Worm (Caenorhabditis elegans): ENCODE measurements around the gene srh-241.

srh-241 gene

ce11 chrV:2861505-2861904, 7.9 kb downstream of the srh-241 start, which contains the start of gene srh-270:
TSS of gene srh-270 (minus strand) at chrV:2861605.
- no peak for TF ChIP-seq snpc-4 (tag; optimal IDR thresholded peaks at IDR 0.05)

ce11 chrV:2859738-2860137, 9.7 kb downstream of the srh-241 start, which contains the start of gene srj-54:
TSS of gene srj-54 (minus strand) at chrV:2859838.
- TF ChIP-seq aly-2 (tag; optimal IDR thresholded peaks at IDR 0.05) (no peak), nhr-28 (tag; optimal IDR thresholded peaks at IDR 0.05) (no peak), nhr-19 (GFP tag; conservative IDR thresholded peaks at IDR 0.05) (no peak), C16A3.4 (tag; optimal IDR thresholded peaks at IDR 0.05) (no peak), lin-15B (tag; optimal IDR thresholded peaks at IDR 0.05) (no peak), irx-1 (tag; optimal IDR thresholded peaks at IDR 0.05) (no peak), alr-1 (tag; optimal IDR thresholded peaks at IDR 0.05; ENCODE audit: borderline replicate concordance) (no peak), nhr-85 (tag) (no peak), ceh-88 (GFP tag; IDR thresholded peaks at IDR 0.05) (no peak), nhr-20 (tag; optimal IDR thresholded peaks at IDR 0.05) (no peak), hlh-4 (tag; optimal IDR thresholded peaks at IDR 0.05) (no peak), nhr-47 (tag; optimal IDR thresholded peaks at IDR 0.05) (no peak), zip-4 (GFP tag; optimal IDR thresholded peaks at IDR 0.05) (no peak)

ce11 chrV:2857842-2858241, 11.6 kb downstream of the srh-241 start, which contains the start of gene srj-55:
TSS of gene srj-55 (minus strand) at chrV:2857942.
- TF ChIP-seq blmp-1 (tag; optimal IDR thresholded peaks at IDR 0.05) (no peak), vab-15 (tag; optimal IDR thresholded peaks at IDR 0.05) (no peak), lin-35 (GFP tag; optimal IDR thresholded peaks at IDR 0.05) (no peak), C34B4.2 (tag; optimal IDR thresholded peaks at IDR 0.05) (no peak), elt-2 (tag; optimal IDR thresholded peaks at IDR 0.05) (no peak), fos-1 (tag; optimal IDR thresholded peaks at IDR 0.05) (no peak), nhr-19 (GFP tag; conservative IDR thresholded peaks at IDR 0.05) (no peak), snpc-4 (tag; optimal IDR thresholded peaks at IDR 0.05) (no peak)

- TF ChIP-seq alr-1 (tag; optimal IDR thresholded peaks at IDR 0.05; ENCODE audit: borderline replicate concordance) (no peak), unc-130 (tag; optimal IDR thresholded peaks at IDR 0.05) (no peak), hpl-2 (GFP tag; optimal IDR thresholded peaks at IDR 0.05) (no peak), mdl-1 (tag; optimal IDR thresholded peaks at IDR 0.05) (no peak), unc-30 (tag; optimal IDR thresholded peaks at IDR 0.05) (no peak), Y116A8C.19 (tag; optimal IDR thresholded peaks at IDR 0.05; ENCODE audit: borderline replicate concordance) (no peak), irx-1 (tag; optimal IDR thresholded peaks at IDR 0.05) (no peak), ztf-11 (tag; optimal IDR thresholded peaks at IDR 0.05) (no peak), ztf-4 (tag; optimal IDR thresholded peaks at IDR 0.05) (no peak), xbp-1 (tag; optimal IDR thresholded peaks at IDR 0.05) (no peak), fkh-4 (tag; optimal IDR thresholded peaks at IDR 0.05; ENCODE audit: borderline replicate concordance) (no peak), lin-13 (GFP tag; optimal IDR thresholded peaks at IDR 0.05) (no peak)
Observed at ce11 chrV:2855473-2855872, 13.9 kb downstream of the srh-241 start, which contains the start of gene srj-57. TSS of gene srj-57 (minus strand) at chrV:2855573.

ce11 chrV:2849071-2849470, 20.3 kb downstream of the srh-241 start, which contains the start of gene ugt-53:
TSS of gene ugt-53 (plus strand) at chrV:2849343.
- TF ChIP-seq unc-30 (tag; optimal IDR thresholded peaks at IDR 0.05) (no peak), nhr-85 (tag) (peak; percentile 21), elt-2 (tag; optimal IDR thresholded peaks at IDR 0.05) (peak; percentile 54)

DNA sequence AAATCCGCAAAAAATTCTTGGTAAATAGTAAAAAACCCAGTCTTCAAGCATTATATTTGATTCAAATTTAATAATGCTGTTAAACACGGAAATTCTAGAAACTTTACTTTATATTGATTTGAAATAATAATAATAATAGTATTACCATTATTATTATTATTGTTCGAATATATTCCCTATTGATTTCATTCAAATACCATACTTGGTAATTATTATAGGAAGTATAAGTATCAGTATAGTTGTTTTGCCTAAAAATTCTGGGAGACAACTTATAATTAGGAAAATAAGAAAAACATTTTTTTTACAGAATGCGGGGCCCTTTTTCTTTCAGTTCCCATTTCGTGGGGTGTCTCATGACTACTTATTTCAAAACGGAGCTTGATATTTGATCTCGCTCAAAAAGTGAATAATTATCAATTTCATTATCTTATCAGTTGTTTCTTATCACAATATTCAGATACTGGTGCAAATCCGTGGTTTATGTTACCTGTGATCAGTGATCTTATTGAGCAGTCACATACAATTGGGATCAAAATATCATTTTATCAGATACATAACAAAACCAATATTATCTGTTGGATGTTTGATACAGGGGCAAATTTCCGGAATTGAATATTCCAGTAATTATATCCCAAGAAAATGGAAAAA, 21.0 kb downstream of the srh-241 start, which contains the start of gene srj-49:
Gene srj-49, minus strand, starts transcription at position 51 of the 648 bp plus-strand sequence.
- TF ChIP-seq hlh-17 (GFP tag; optimal IDR thresholded peaks at IDR 0.05; ENCODE audit: borderline replicate concordance) (no peak), elt-2 (tag; optimal IDR thresholded peaks at IDR 0.05) (peak; percentile 96)

Measured in whole organism, L1 larva.